Fruit fly (Drosophila melanogaster): ENCODE data around the gene alpha-Man-Ib.

- no peak for TF ChIP-seq pan (optimal IDR thresholded peaks at IDR 0.05)
- TF ChIP-seq usp (GFP tag; optimal IDR thresholded peaks at IDR 0.05), result no peak
- no peak for TF ChIP-seq psq (optimal IDR thresholded peaks at IDR 0.05)
These were observed 27.4 kb upstream of the alpha-Man-Ib start for dm6 chr3R:29139767-29140755.

Data from whole organism.